Worm (Caenorhabditis elegans) whole organism, young adult: ENCODE measurements around the gene fmo-2.

Experiments used
- B0019.2 ChIP-seq: fragments of 200-800 bp; sonication (Bioruptor generic); conservative IDR thresholded peaks from 2 replicates; pipeline ENCODE4 v1.3.6; 2022; ENCODE audit warnings: missing genetic modification reagents, missing genetic modification characterization, missing compliant biosample characterization
- C17E4.6 ChIP-seq: fragments of 200-800 bp; sonication (Bioruptor generic); IDR thresholded peaks from 2 replicates; pipeline ENCODE4 v1.3.6; 2022; ENCODE audit warnings: missing genetic modification reagents, missing genetic modification characterization, missing compliant biosample characterization
- D2030.7 ChIP-seq: fragments of 200-800 bp; sonication (Bioruptor generic); IDR thresholded peaks from 2 replicates; pipeline ENCODE4 v1.3.6; 2022; ENCODE audit warnings: missing genetic modification reagents, missing genetic modification characterization, missing compliant biosample characterization
- F23B12.7 ChIP-seq: sonication (generic microtip); optimal IDR thresholded peaks from 2 replicates; lab custom pipeline; 2017; ENCODE audit warnings: missing genetic modification characterization, mild to moderate bottlenecking, missing compliant biosample characterization, antibody characterized with exemption, moderate library complexity; ENCODE audit not compliant: insufficient read depth
- F33H1.4 ChIP-seq: fragments of 200-800 bp; sonication (Bioruptor generic); IDR thresholded peaks from 2 replicates; pipeline ENCODE4 v1.3.6; 2022; ENCODE audit warnings: missing genetic modification reagents, missing genetic modification characterization, missing compliant biosample characterization
- F57C9.4 ChIP-seq: sonication (generic microtip); optimal IDR thresholded peaks from 2 replicates; lab custom pipeline; 2017; ENCODE audit warnings: mild to moderate bottlenecking, missing genetic modification characterization, missing compliant biosample characterization
- K12H6.12 ChIP-seq: fragments of 200-800 bp; sonication (Bioruptor generic); optimal IDR thresholded peaks from 2 replicates; lab custom pipeline; 2018; ENCODE audit warnings: mild to moderate bottlenecking, missing genetic modification characterization, missing compliant biosample characterization
- akir-1 ChIP-seq: fragments of 200-800 bp; sonication (Bioruptor generic); optimal IDR thresholded peaks from 2 replicates; lab custom pipeline; 2018; ENCODE audit warnings: mild to moderate bottlenecking, missing genetic modification characterization, moderate library complexity, missing compliant biosample characterization
- attf-3 ChIP-seq: fragments of 200-800 bp; sonication (Bioruptor generic); conservative IDR thresholded peaks from 2 replicates; pipeline ENCODE4 v1.3.6; 2022; ENCODE audit warnings: missing genetic modification reagents, missing genetic modification characterization, missing compliant biosample characterization
- attf-5 ChIP-seq: fragments of 200-800 bp; sonication (Bioruptor generic); optimal IDR thresholded peaks from 2 replicates; lab custom pipeline; 2018; ENCODE audit warnings: mild to moderate bottlenecking, missing genetic modification characterization, missing compliant biosample characterization
- attf-6 ChIP-seq: fragments of 200-800 bp; sonication (Bioruptor generic); IDR thresholded peaks from 2 replicates; pipeline ENCODE4 v1.3.6; 2022; ENCODE audit warnings: missing genetic modification reagents, missing genetic modification characterization, missing compliant biosample characterization
- cebp-2 ChIP-seq: fragments of 200-800 bp; sonication (Bioruptor generic); IDR thresholded peaks from 2 replicates; pipeline ENCODE4 v1.3.6; 2022; ENCODE audit warnings: missing genetic modification characterization, missing compliant biosample characterization
- ceh-100 ChIP-seq: fragments of 200-800 bp; sonication (Bioruptor generic); IDR thresholded peaks from 2 replicates; pipeline ENCODE4 v1.3.6; 2022; ENCODE audit warnings: missing genetic modification reagents, missing genetic modification characterization, missing compliant biosample characterization
- ceh-58 ChIP-seq: fragments of 200-800 bp; sonication (Bioruptor generic); IDR thresholded peaks from 2 replicates; pipeline ENCODE4 v1.3.6; 2022; ENCODE audit warnings: missing genetic modification characterization, missing compliant biosample characterization
- chd-7 ChIP-seq: sonication (generic microtip); optimal IDR thresholded peaks from 2 replicates; lab custom pipeline; 2016; ENCODE audit warnings: mild to moderate bottlenecking, missing genetic modification characterization, moderate library complexity, missing compliant biosample characterization
- die-1 ChIP-seq: sonication (generic microtip); optimal IDR thresholded peaks from 2 replicates; lab custom pipeline; 2016; ENCODE audit warnings: missing genotype, mild to moderate bottlenecking, missing genetic modification characterization, missing compliant biosample characterization
- dpff-1 ChIP-seq: sonication (generic microtip); optimal IDR thresholded peaks from 2 replicates; lab custom pipeline; 2017; ENCODE audit warnings: mild to moderate bottlenecking, missing genetic modification characterization, missing compliant biosample characterization
- dpl-1 ChIP-seq: fragments of 150-350 bp; optimal IDR thresholded peaks from 2 replicates; lab custom pipeline; 2014; ENCODE audit warnings: missing biosample characterization, missing genetic modification reagents, missing genetic modification characterization
- hlh-12 ChIP-seq: sonication (generic microtip); optimal IDR thresholded peaks from 2 replicates; lab custom pipeline; 2016; ENCODE audit warnings: missing genetic modification characterization, missing compliant biosample characterization
- let-607 ChIP-seq, 2 experiments: fragments of 200-800 bp in 1 of 2; sonication (Bioruptor generic) in 1 of 2; sonication (generic microtip) in 1 of 2; optimal IDR thresholded peaks; 2 replicates each; lab custom pipeline; 2016 to 2018; ENCODE audit warnings: mild to moderate bottlenecking in 2 of 2, missing compliant biosample characterization in 2 of 2, missing genetic modification characterization in 2 of 2, moderate library complexity in 2 of 2, missing genotype in 1 of 2
- lin-40 ChIP-seq: sonication (generic microtip); optimal IDR thresholded peaks from 2 replicates; lab custom pipeline; 2016; ENCODE audit warnings: missing genetic modification characterization, mild to moderate bottlenecking, missing compliant biosample characterization, missing genotype, missing genetic modification reagents
- lsy-27 ChIP-seq: sonication (generic microtip); optimal IDR thresholded peaks from 2 replicates; lab custom pipeline; 2017; ENCODE audit warnings: missing genetic modification characterization, mild to moderate bottlenecking, missing compliant biosample characterization, antibody characterized with exemption, missing genotype, borderline replicate concordance; ENCODE audit not compliant: insufficient read depth
- nfya-1 ChIP-seq: sonication (generic microtip); optimal IDR thresholded peaks from 2 replicates; lab custom pipeline; 2017; ENCODE audit warnings: antibody characterized with exemption, missing compliant biosample characterization, missing genetic modification characterization, borderline replicate concordance; ENCODE audit not compliant: insufficient read depth
- nhr-27 ChIP-seq: fragments of 200-800 bp; sonication (Bioruptor generic); optimal IDR thresholded peaks from 2 replicates; lab custom pipeline; 2018; ENCODE audit warnings: mild to moderate bottlenecking, missing genetic modification characterization, moderate library complexity, missing compliant biosample characterization
- nhr-80 ChIP-seq: sonication (generic microtip); optimal IDR thresholded peaks from 2 replicates; lab custom pipeline; 2016; ENCODE audit warnings: missing genetic modification characterization, missing compliant biosample characterization
- pbrm-1 ChIP-seq: fragments of 200-800 bp; sonication (Bioruptor generic); IDR thresholded peaks from 2 replicates; pipeline ENCODE4 v1.3.6; 2022; ENCODE audit warnings: missing genetic modification reagents, missing genetic modification characterization, missing compliant biosample characterization
- rec-8 ChIP-seq, 2 experiments: sonication (generic microtip); optimal IDR thresholded peaks; 2 replicates each; lab custom pipeline; 2016; ENCODE audit warnings: mild to moderate bottlenecking in 2 of 2, missing genetic modification characterization in 2 of 2, missing genetic modification reagents in 2 of 2, missing genotype in 2 of 2, missing biosample characterization in 1 of 2, missing compliant biosample characterization in 1 of 2, moderate library complexity in 1 of 2
- repo-1 ChIP-seq: sonication (generic microtip); optimal IDR thresholded peaks from 2 replicates; lab custom pipeline; 2017; ENCODE audit warnings: mild to moderate bottlenecking, missing genetic modification characterization, missing compliant biosample characterization
- rpc-1 ChIP-seq, 2 experiments: fragments of 150-350 bp in 1 of 2; sonication (generic microtip) in 1 of 2; optimal IDR thresholded peaks; 2 replicates each; lab custom pipeline; 2014 to 2018; ENCODE audit warnings: missing biosample characterization in 1 of 2, missing genetic modification characterization in 1 of 2, missing genetic modification reagents in 1 of 2, missing genotype in 1 of 2
- snpc-1.3 ChIP-seq: sonication (generic microtip); optimal IDR thresholded peaks from 2 replicates; lab custom pipeline; 2017; ENCODE audit warnings: missing genetic modification characterization, mild to moderate bottlenecking, missing compliant biosample characterization, antibody characterized with exemption, moderate library complexity, missing genotype, missing genetic modification reagents; ENCODE audit not compliant: insufficient read depth
- snpc-3.4 ChIP-seq: sonication (generic microtip); optimal IDR thresholded peaks from 2 replicates; lab custom pipeline; 2017; ENCODE audit warnings: missing genetic modification characterization, mild to moderate bottlenecking, missing compliant biosample characterization, antibody characterized with exemption, moderate library complexity, missing genotype, missing genetic modification reagents
- tbx-9 ChIP-seq: sonication (generic microtip); optimal IDR thresholded peaks from 2 replicates; lab custom pipeline; 2016; ENCODE audit warnings: borderline replicate concordance, missing genetic modification characterization, inconsistent platforms, missing compliant biosample characterization
- zfh-2 ChIP-seq: fragments of 200-800 bp; sonication (Bioruptor generic); conservative IDR thresholded peaks from 2 replicates; pipeline ENCODE4 v1.3.6; 2022; ENCODE audit warnings: missing genetic modification reagents, missing genetic modification characterization, missing compliant biosample characterization
- ztf-28 ChIP-seq: fragments of 200-800 bp; sonication (Bioruptor generic); IDR thresholded peaks from 2 replicates; pipeline ENCODE4 v1.3.6; 2022; ENCODE audit warnings: missing genetic modification reagents, missing genetic modification characterization, missing compliant biosample characterization
- ztf-6 ChIP-seq: fragments of 200-800 bp; sonication (Bioruptor generic); IDR thresholded peaks from 2 replicates; pipeline ENCODE4 v1.3.6; 2022; ENCODE audit warnings: missing genetic modification reagents, missing genetic modification characterization, missing compliant biosample characterization

The fmo-2 gene

ce11 chrIV:10661760-10662159 lies 20.6 kb upstream of the fmo-2 start, which contains the start of gene fmo-1:
Gene fmo-1, plus strand, starts transcription at chrIV:10661857.
- TF ChIP-seq nhr-80 (tag; lab: Kevin White, UChicago) (peak; percentile 14), tbx-9 (tag; lab: Kevin White, UChicago) (no peak), F57C9.4 (tag; lab: Kevin White, UChicago) (no peak), rec-8 (tag; optimal IDR thresholded peaks at IDR 0.05; lab: Kevin White, UChicago) (no peak)
- TF ChIP-seq, all 124 proteins: peak for 1

- TF ChIP-seq akir-1 (GFP tag; lab: Kevin White, UChicago) (no peak), D2030.7 (GFP tag; lab: Robert Waterston, UW) (no peak), lin-40 (no peak), attf-3 (GFP tag; lab: Robert Waterston, UW) (no peak), hlh-12 (tag; lab: Kevin White, UChicago) (no peak), C17E4.6 (no peak), pbrm-1 (GFP tag; lab: Robert Waterston, UW) (no peak), chd-7 (tag; lab: Kevin White, UChicago) (no peak), ztf-6 (GFP tag; lab: Robert Waterston, UW) (no peak), die-1 (tag; lab: Kevin White, UChicago) (no peak), dpff-1 (tag; lab: Kevin White, UChicago) (no peak), repo-1 (tag; lab: Kevin White, UChicago) (no peak), snpc-3.4 (tag; lab: Kevin White, UChicago) (no peak), ceh-100 (GFP tag; lab: Robert Waterston, UW) (no peak), attf-6 (GFP tag; lab: Robert Waterston, UW) (no peak)
- TF ChIP-seq, all 124 proteins: peak for 0
Observed at ce11 chrIV:10664134-10664533, 18.2 kb upstream of the fmo-2 start, which contains the start of gene K08C7.7. Gene K08C7.7, plus strand, starts transcription at chrIV:10664434.

ce11 chrIV:10666523-10666922 lies 15.8 kb upstream of the fmo-2 start, which contains the start of gene epi-1:
Gene epi-1, plus strand, starts transcription at chrIV:10666823.
- TF ChIP-seq ztf-28 (GFP tag; lab: Robert Waterston, UW): 0 out of 2 replicates have a peak, but pooled peaks have one; percentile 12
- TF ChIP-seq F23B12.7 (tag; lab: Kevin White, UChicago): no peak

ce11 chrIV:10668561-10668960 lies 13.8 kb upstream of the fmo-2 start:
- TF ChIP-seq F33H1.4: no peak
- no peak for TF ChIP-seq dpl-1 (GFP tag; lab: Kevin White, UChicago)
- no peak for TF ChIP-seq cebp-2 (GFP tag; lab: Robert Waterston, UW)
- no peak for TF ChIP-seq nhr-27 (tag; lab: Kevin White, UChicago)
- no peak for TF ChIP-seq K12H6.12 (tag; lab: Kevin White, UChicago)

ce11 chrIV:10680379-10680778 lies 1.9 kb upstream of the fmo-2 start, which contains the start of gene K08C7.4:
Gene K08C7.4, minus strand, starts transcription at chrIV:10680479.
- TF ChIP-seq ceh-58 (GFP tag; lab: Robert Waterston, UW) (no peak), nfya-1 (no peak), lsy-27 (tag; lab: Kevin White, UChicago) (no peak), attf-5 (GFP tag; lab: Kevin White, UChicago) (no peak), nhr-27 (tag; lab: Kevin White, UChicago) (no peak), tbx-9 (tag; lab: Kevin White, UChicago) (no peak), B0019.2 (GFP tag; lab: Robert Waterston, UW) (no peak), rpc-1 (optimal IDR thresholded peaks at IDR 0.05; lab: Kevin White, UChicago) (no peak), rpc-1 (tag; optimal IDR thresholded peaks at IDR 0.05; lab: Kevin White, UChicago) (no peak), snpc-3.4 (tag; lab: Kevin White, UChicago) (no peak), zfh-2 (GFP tag; lab: Robert Waterston, UW) (no peak), snpc-1.3 (no peak), let-607 (tag; optimal IDR thresholded peaks at IDR 0.05; lab: Kevin White, UChicago) (no peak), repo-1 (tag; lab: Kevin White, UChicago) (no peak)
